Fruit fly (Drosophila melanogaster): ENCODE data around the gene beg.

beg gene

dm6 chr3L:17055467-17055877 is 20.0 kb downstream of the beg start, which contains the start of gene CG7724 (continued):
- TF ChIP-seq CG34224 (GFP tag; IDR thresholded peaks at IDR 0.05; ENCODE audit: partially characterized antibody), result peak; percentile 90
- no peak for TF ChIP-seq CG4404 (GFP tag; IDR thresholded peaks at IDR 0.05)
- no peak for TF ChIP-seq NFAT (GFP tag; IDR thresholded peaks at IDR 0.05)
- TF ChIP-seq CG11085 (GFP tag; IDR thresholded peaks at IDR 0.05), result no peak
- no peak for TF ChIP-seq cg (GFP tag; optimal IDR thresholded peaks at IDR 0.05)
- no peak for TF ChIP-seq CG10959 (GFP tag; IDR thresholded peaks at IDR 0.05)
- TF ChIP-seq Meics (GFP tag; optimal IDR thresholded peaks at IDR 0.05), result no peak
- TF ChIP-seq Poxn (GFP tag; IDR thresholded peaks at IDR 0.05), result no peak
- TF ChIP-seq CG42726 (GFP tag; IDR thresholded peaks at IDR 0.05; ENCODE audit: partially characterized antibody), result peak; percentile 33; the same call in 1 of the 2 replicates
- TF ChIP-seq CG9797 (GFP tag; optimal IDR thresholded peaks at IDR 0.05), result no peak
- TF ChIP-seq Chrac-16 (GFP tag; optimal IDR thresholded peaks at IDR 0.05), result no peak
- no peak for TF ChIP-seq dati (GFP tag; IDR thresholded peaks at IDR 0.05)
- TF ChIP-seq salm (tag; optimal IDR thresholded peaks at IDR 0.05), result no peak
- no peak for TF ChIP-seq schlank (tag; optimal IDR thresholded peaks at IDR 0.05)
- TF ChIP-seq CG6654 (GFP tag; optimal IDR thresholded peaks at IDR 0.05), result no peak
- no peak for TF ChIP-seq CG17385 (GFP tag; optimal IDR thresholded peaks at IDR 0.05)
- TF ChIP-seq tgo (GFP tag; IDR thresholded peaks at IDR 0.05), result no peak
- no peak for TF ChIP-seq CG2875 (GFP tag; optimal IDR thresholded peaks at IDR 0.05)
- no peak for TF ChIP-seq fru (optimal IDR thresholded peaks at IDR 0.05)
- peak; percentile 2 for TF ChIP-seq Ets97D (GFP tag; optimal IDR thresholded peaks at IDR 0.05)
- TF ChIP-seq Sox102F (GFP tag; optimal IDR thresholded peaks at IDR 0.05), result no peak
- no peak for TF ChIP-seq CG14710 (tag; optimal IDR thresholded peaks at IDR 0.05)
- no peak for TF ChIP-seq Hr78 (GFP tag; optimal IDR thresholded peaks at IDR 0.05)
- no peak for TF ChIP-seq CG10209 (GFP tag; optimal IDR thresholded peaks at IDR 0.05)
- peak; percentile 90 for TF ChIP-seq zen2 (GFP tag; IDR thresholded peaks at IDR 0.05; ENCODE audit: partially characterized antibody)
- TF ChIP-seq HLH4C (GFP tag; IDR thresholded peaks at IDR 0.05; ENCODE audit: partially characterized antibody), result peak; percentile 95
- no peak for TF ChIP-seq fd96Cb (tag; optimal IDR thresholded peaks at IDR 0.05)
- TF ChIP-seq klu (GFP tag; IDR thresholded peaks at IDR 0.05), result no peak
- TF ChIP-seq tll (GFP tag; optimal IDR thresholded peaks at IDR 0.05), result no peak
- no peak for TF ChIP-seq CG31388 (GFP tag; optimal IDR thresholded peaks at IDR 0.05)
- TF ChIP-seq org-1 (GFP tag; optimal IDR thresholded peaks at IDR 0.05), result no peak
- no peak for TF ChIP-seq Oaz (GFP tag; IDR thresholded peaks at IDR 0.05)
- no peak for TF ChIP-seq twi (tag; optimal IDR thresholded peaks at IDR 0.05)
- peak; percentile 18 for TF ChIP-seq trem (tag; optimal IDR thresholded peaks at IDR 0.05)
- TF ChIP-seq CG1792 (GFP tag; optimal IDR thresholded peaks at IDR 0.05), result no peak
- TF ChIP-seq nau (GFP tag; optimal IDR thresholded peaks at IDR 0.05), result no peak
- peak; percentile 71; the same call in 3 of the 4 replicates for TF ChIP-seq chinmo (GFP tag; IDR thresholded peaks at IDR 0.05; ENCODE audit: partially characterized antibody)
- TF ChIP-seq CG2202 (tag; optimal IDR thresholded peaks at IDR 0.05), result no peak
- TF ChIP-seq Adf1 (GFP tag; IDR thresholded peaks at IDR 0.05), result no peak; the same call in 1 of the 2 replicates
- TF ChIP-seq CG8089 (GFP tag; optimal IDR thresholded peaks at IDR 0.05), result no peak
- TF ChIP-seq CG5245 (GFP tag; optimal IDR thresholded peaks at IDR 0.05), result no peak
- TF ChIP-seq Dad (GFP tag; optimal IDR thresholded peaks at IDR 0.05), result no peak
- TF ChIP-seq CG18011 (GFP tag; optimal IDR thresholded peaks at IDR 0.05), result peak; percentile 5
- TF ChIP-seq PHDP (tag; optimal IDR thresholded peaks at IDR 0.05), result peak; percentile 39
- no peak for TF ChIP-seq rib (GFP tag; IDR thresholded peaks at IDR 0.05)
- no peak for TF ChIP-seq ap (GFP tag; IDR thresholded peaks at IDR 0.05)
- TF ChIP-seq Hr3 (GFP tag; optimal IDR thresholded peaks at IDR 0.05), result no peak
- no peak for TF ChIP-seq Gsc (GFP tag; IDR thresholded peaks at IDR 0.05)
- no peak for TF ChIP-seq CG12391 (tag; optimal IDR thresholded peaks at IDR 0.05)
- TF ChIP-seq CG6175 (GFP tag; IDR thresholded peaks at IDR 0.05), result no peak
- no peak for TF ChIP-seq CG4617 (GFP tag; optimal IDR thresholded peaks at IDR 0.05; ENCODE audit: borderline replicate concordance)

All from whole organism, embryonic.